Fruit fly (Drosophila melanogaster) whole organism, wandering third instar larva: Measurements from ENCODE around the gene S1P.

Experiments
- Abd-B ChIP-seq: fragments of >200 bp; optimal IDR thresholded peaks from 2 replicates; lab custom pipeline; 2017; ENCODE audit warnings: missing biosample characterization, missing genetic modification characterization
- Myc ChIP-seq: fragments of >200 bp; optimal IDR thresholded peaks from 2 replicates; lab custom pipeline; 2017
- Sp1 ChIP-seq: fragments of 200-800 bp; sonication (Bioruptor generic); optimal IDR thresholded peaks from 3 replicates; lab custom pipeline; 2019; ENCODE audit warnings: missing biosample characterization, mild to moderate bottlenecking, missing genetic modification characterization, moderate library complexity
- br ChIP-seq: fragments of 200-800 bp; sonication (Bioruptor generic); optimal IDR thresholded peaks from 2 replicates; lab custom pipeline; 2016; ENCODE audit warnings: missing biosample characterization, missing genetic modification characterization
- jim ChIP-seq: fragments of 175-275, 200-325 bp; sonication (Bioruptor generic); optimal IDR thresholded peaks from 2 replicates; lab custom pipeline; 2016; ENCODE audit warnings: missing biosample characterization, mild to moderate bottlenecking, missing genetic modification characterization

dm6 chr3L:21598337-21598736 is 18.8 kb downstream of the S1P start:
- no peak for TF ChIP-seq Myc
- TF ChIP-seq jim (GFP tag; lab: Kevin White, UChicago), result no peak
- no peak for TF ChIP-seq Abd-B (GFP tag; lab: Kevin White, UChicago)
- no peak for TF ChIP-seq Sp1 (GFP tag; lab: Kevin White, UChicago)
- TF ChIP-seq br (GFP tag; lab: Kevin White, UChicago), result no peak
